Fruit fly (Drosophila melanogaster) Kc167 (cell line): ENCODE data around the gene dpr5.

Experiments used
- Sin3A ChIP-seq: fragments of >200 bp; optimal IDR thresholded peaks from 2 replicates; lab custom pipeline; 2018; ENCODE audit warnings: missing external identifiers
- h ChIP-seq: fragments of >200 bp; optimal IDR thresholded peaks from 3 replicates; lab custom pipeline; 2018; ENCODE audit warnings: missing external identifiers
- insv ChIP-seq: fragments of >200 bp; optimal IDR thresholded peaks from 3 replicates; lab custom pipeline; 2018; ENCODE audit warnings: missing external identifiers
- psq ChIP-seq: fragments of >200 bp; optimal IDR thresholded peaks from 2 replicates; lab custom pipeline; 2017; ENCODE audit warnings: missing external identifiers
- ttk ChIP-seq: sonication (Bioruptor generic); optimal IDR thresholded peaks from 2 replicates; lab custom pipeline; 2017; ENCODE audit warnings: missing external identifiers

dm6 chr3R:11467812-11468211, 32.0 kb upstream of the dpr5 start:
- no peak for TF ChIP-seq insv
- TF ChIP-seq h (lab: Kevin White, UChicago), result no peak
- TF ChIP-seq Sin3A, result no peak
- no peak for TF ChIP-seq ttk (lab: Kevin White, UChicago)
- TF ChIP-seq psq, result no peak
